Worm (Caenorhabditis elegans) whole organism, young adult: Measurements from ENCODE around the gene rpn-6.2.

Experiments
- B0019.2 ChIP-seq: fragments of 200-800 bp; sonication (Bioruptor generic); conservative IDR thresholded peaks from 2 replicates; pipeline ENCODE4 v1.3.6; 2022; ENCODE audit warnings: missing genetic modification reagents, missing genetic modification characterization, missing compliant biosample characterization
- ama-1 ChIP-seq, 3 experiments: fragments of 150-350 bp in 1 of 3; sonication (generic microtip) in 2 of 3; optimal IDR thresholded peaks; 2 replicates each; lab custom pipeline; 2014 to 2018; ENCODE audit warnings: missing biosample characterization in 2 of 3, missing genetic modification characterization in 2 of 3, missing genetic modification reagents in 2 of 3
- aptf-2 ChIP-seq: fragments of 200-800 bp; sonication (Bioruptor generic); conservative IDR thresholded peaks from 2 replicates; pipeline ENCODE4 v1.3.6; 2022; ENCODE audit warnings: missing genetic modification reagents, missing genetic modification characterization, missing compliant biosample characterization
- bed-2 ChIP-seq: fragments of 200-800 bp; sonication (Bioruptor generic); IDR thresholded peaks from 2 replicates; pipeline ENCODE4 v1.3.6; 2022; ENCODE audit warnings: missing genetic modification reagents, missing genetic modification characterization, missing compliant biosample characterization
- fkh-3 ChIP-seq: sonication (generic microtip); optimal IDR thresholded peaks from 2 replicates; lab custom pipeline; 2016; ENCODE audit warnings: mild to moderate bottlenecking, missing genetic modification characterization, missing compliant biosample characterization
- him-1 ChIP-seq: sonication (generic microtip); optimal IDR thresholded peaks from 2 replicates; lab custom pipeline; 2016; ENCODE audit warnings: missing genotype, missing genetic modification reagents, missing genetic modification characterization, missing compliant biosample characterization
- lin-54 ChIP-seq: fragments of 200-800 bp; sonication (Bioruptor generic); optimal IDR thresholded peaks from 2 replicates; lab custom pipeline; 2018; ENCODE audit warnings: mild to moderate bottlenecking, missing genetic modification characterization, missing compliant biosample characterization
- nfya-1 ChIP-seq: sonication (generic microtip); optimal IDR thresholded peaks from 2 replicates; lab custom pipeline; 2017; ENCODE audit warnings: antibody characterized with exemption, missing compliant biosample characterization, missing genetic modification characterization, borderline replicate concordance; ENCODE audit not compliant: insufficient read depth
- pha-4 ChIP-seq: fragments of 150-350 bp; sonication (generic microtip); optimal IDR thresholded peaks from 2 replicates; lab custom pipeline; 2014; ENCODE audit warnings: missing biosample characterization, missing genetic modification reagents, missing genetic modification characterization
- snpc-4 ChIP-seq, 5 experiments: fragments of 150-350 bp in 1 of 5; sonication (generic microtip) in 4 of 5; optimal IDR thresholded peaks; 2 replicates each; lab custom pipeline; 2014 to 2018; ENCODE audit warnings: missing genetic modification characterization in 5 of 5, missing biosample characterization in 3 of 5, antibody characterized with exemption in 2 of 5, mild to moderate bottlenecking in 2 of 5, missing compliant biosample characterization in 2 of 5, missing genotype in 2 of 5, moderate library complexity in 2 of 5, missing genetic modification reagents in 1 of 5
- somi-1 ChIP-seq: fragments of 200-800 bp; sonication (Bioruptor generic); optimal IDR thresholded peaks from 2 replicates; lab custom pipeline; 2018; ENCODE audit warnings: mild to moderate bottlenecking, missing genetic modification characterization, missing compliant biosample characterization
- unc-130 ChIP-seq: sonication (generic microtip); optimal IDR thresholded peaks from 2 replicates; lab custom pipeline; 2016; ENCODE audit warnings: missing genetic modification reagents, missing genetic modification characterization, missing compliant biosample characterization
- ztf-18 ChIP-seq: sonication (generic microtip); optimal IDR thresholded peaks from 2 replicates; lab custom pipeline; 2016; ENCODE audit warnings: missing genotype, mild to moderate bottlenecking, missing genetic modification characterization, missing compliant biosample characterization

- TF ChIP-seq ama-1 (optimal IDR thresholded peaks at IDR 0.05; lab: Kevin White, UChicago) (no peak), ama-1 (GFP tag; optimal IDR thresholded peaks at IDR 0.05; lab: Kevin White, UChicago) (no peak), snpc-4 (GFP tag; optimal IDR thresholded peaks at IDR 0.05; lab: Kevin White, UChicago) (no peak), snpc-4 (tag; optimal IDR thresholded peaks at IDR 0.05; lab: Kevin White, UChicago) (no peak), pha-4 (tag; lab: Kevin White, UChicago) (no peak), bed-2 (GFP tag; lab: Robert Waterston, UW) (no peak), B0019.2 (no peak), him-1 (no peak), unc-130 (GFP tag; lab: Kevin White, UChicago) (no peak), nfya-1 (tag; lab: Kevin White, UChicago) (no peak), fkh-3 (tag; lab: Kevin White, UChicago) (no peak), lin-54 (GFP tag; lab: Kevin White, UChicago) (no peak), somi-1 (GFP tag; lab: Kevin White, UChicago) (no peak), aptf-2 (GFP tag; lab: Robert Waterston, UW) (no peak), ztf-18 (no peak)
Measured at ce11 chrIII:8973826-8974225, 28.0 kb downstream of the rpn-6.2 start, which contains the start of gene R08D7.5.
